Fruit fly (Drosophila melanogaster) whole organism, larva: ENCODE measurements around the gene CG45060.

Source experiments
- noc ChIP-seq: fragments of 200-800 bp; sonication (Bioruptor generic); optimal IDR thresholded peaks from 3 replicates; lab custom pipeline; 2019; ENCODE audit warnings: missing biosample characterization, mild to moderate bottlenecking, missing genetic modification characterization, moderate library complexity

Gene CG45060

DNA sequence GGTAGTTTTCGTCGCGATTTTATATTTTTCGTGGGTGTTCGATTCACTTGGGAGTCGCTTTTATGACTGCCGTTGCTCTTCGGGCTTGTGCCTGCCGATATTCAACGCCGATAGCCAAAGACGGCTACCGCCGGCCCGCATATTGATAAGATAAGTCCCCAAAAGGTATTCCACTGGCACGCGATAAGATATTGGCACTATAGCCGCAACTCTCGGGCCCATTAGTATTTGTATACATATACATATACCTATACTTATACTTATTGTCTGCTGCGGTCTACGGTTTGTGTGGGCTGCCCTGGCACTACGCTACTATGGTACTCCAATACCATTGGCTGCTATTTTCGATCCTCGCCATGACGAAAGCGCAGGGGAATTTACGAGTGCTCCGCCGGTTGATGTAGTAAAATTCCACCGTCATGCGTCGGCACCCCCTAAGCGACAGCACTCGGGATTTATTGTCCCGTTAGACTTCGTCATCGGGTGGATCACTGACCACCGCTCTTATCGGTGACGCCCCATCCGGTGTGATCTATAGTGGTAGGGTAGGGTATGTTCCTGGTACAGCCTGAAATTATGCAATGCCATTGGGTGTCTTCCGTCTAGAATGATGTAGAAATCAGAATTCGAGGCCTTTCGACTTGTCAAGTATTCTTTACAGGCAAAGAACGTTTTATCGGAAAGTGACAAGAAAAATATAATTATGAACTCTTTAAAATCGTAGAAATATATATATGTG is at the start of gene CG45060:
Gene CG45060 (minus strand): TSS at position 59 of the 739 bp plus-strand sequence.
- peak; percentile 21 for TF ChIP-seq noc (tag; lab: Kevin White, UChicago)

DNA sequence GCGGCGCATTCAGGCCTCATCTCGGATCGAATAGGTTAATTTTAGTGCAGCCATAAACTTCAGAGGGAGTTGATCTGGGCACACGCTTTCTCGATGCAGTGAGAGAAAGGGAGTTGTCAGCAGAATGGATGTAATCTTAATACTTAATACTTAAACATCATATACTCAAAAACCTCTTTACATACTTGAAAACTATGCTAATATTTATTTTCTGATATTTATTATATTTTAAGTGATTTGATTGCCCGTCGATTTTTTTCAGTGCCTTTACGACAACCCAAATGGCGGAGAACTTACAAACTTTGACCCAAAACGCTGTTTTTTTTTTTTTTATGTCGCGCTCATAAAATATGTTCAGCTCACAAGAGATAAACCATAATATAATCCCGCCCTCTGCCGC is 43.4 kb upstream of the CG45060 start:
- TF ChIP-seq noc (tag; lab: Kevin White, UChicago) = no peak

DNA sequence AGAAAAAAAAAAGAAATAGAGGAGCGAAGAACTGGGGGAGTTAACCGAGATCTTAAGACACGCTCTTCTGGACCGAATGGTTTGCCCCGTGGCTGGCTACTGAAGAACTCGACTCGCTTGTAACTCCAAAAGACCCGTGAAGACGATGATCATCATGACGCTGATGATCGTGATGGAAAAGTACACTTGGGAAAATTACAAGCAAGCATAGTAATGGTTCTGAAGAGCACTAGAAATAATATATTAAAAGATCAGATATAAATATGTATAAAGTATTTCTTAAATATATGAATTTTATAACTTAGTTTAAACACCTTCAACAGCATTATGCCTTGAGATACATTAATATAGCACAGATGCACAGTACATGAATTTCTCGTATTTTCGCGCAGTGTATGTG is 42.7 kb upstream of the CG45060 start, which contains the start of gene CG1986:
Gene CG1986 (minus strand): TSS at position 101 of the 400 bp plus-strand sequence.
- TF ChIP-seq noc (tag; lab: Kevin White, UChicago) = no peak

DNA sequence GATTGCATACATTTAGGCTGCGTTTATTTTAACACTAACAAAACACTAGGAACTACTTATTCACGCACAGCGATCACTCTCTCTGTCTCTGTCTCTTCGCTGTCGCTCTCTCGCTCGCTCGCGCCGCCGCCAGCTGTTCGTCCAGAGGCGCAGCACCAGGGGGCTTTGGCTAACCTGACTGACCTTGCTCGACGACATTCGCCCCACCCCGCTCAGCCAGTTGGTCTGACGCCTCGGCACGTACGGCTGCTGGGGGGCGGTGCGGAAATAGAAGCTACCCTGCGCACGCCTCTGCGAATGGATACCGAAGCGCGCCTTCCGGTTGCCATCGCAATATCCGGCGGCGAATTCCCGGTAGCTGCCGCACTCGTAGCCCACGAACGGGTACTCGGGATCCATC is 41.0 kb upstream of the CG45060 start:
- no peak for TF ChIP-seq noc (tag; lab: Kevin White, UChicago)

DNA sequence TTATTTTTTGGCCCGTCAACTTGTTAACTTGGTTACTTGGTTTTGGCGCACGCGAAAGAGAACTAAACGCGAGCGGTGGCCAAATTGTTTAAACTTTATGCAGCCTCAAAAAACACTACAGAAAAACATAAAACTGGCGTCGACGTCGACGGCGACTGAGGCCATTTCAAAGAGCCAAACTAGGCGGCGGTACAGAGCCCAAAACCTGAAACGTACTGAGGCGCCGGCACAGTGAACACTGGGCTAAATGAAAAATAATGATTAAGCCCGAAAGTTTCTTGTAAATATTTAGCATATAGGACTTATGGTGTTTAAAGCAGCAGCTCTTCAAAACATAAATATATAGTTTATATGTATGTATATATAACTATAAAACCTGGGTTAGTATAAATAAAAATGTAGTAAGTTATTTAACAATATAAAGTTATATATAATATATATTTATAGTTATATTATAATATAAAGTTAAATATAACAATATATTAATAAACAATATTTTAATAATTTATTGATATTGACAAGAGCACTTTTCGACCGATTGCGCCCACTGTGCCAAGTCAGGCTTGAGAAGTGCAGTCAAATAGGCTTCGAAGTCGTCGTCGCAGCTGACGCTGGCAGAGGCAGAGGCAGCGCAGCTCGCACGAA is 31.3 kb upstream of the CG45060 start, which contains the start of gene CG15249:
Gene CG15249 (minus strand): TSS at position 51 of the 645 bp plus-strand sequence.
- no peak for TF ChIP-seq noc (tag; lab: Kevin White, UChicago)

DNA sequence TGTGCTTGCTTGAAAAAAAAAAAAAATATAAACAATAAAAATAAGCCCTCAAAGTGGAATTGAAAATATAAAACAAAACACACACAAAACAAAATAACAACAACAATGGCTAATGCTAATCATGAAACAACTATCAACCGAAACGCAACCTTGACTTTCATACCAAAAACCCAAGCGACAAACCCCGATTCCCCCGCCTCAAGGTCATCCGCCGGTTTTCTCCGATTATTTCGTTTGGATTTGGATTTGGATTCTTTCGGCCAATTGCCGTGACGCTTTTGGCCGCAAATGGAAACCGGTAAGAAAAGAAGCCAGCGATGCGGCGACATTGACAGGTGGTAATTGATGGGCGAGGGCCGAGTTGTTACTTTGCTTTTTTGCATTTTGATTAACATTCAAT is 29.2 kb upstream of the CG45060 start:
- no peak for TF ChIP-seq noc (tag; lab: Kevin White, UChicago)

DNA sequence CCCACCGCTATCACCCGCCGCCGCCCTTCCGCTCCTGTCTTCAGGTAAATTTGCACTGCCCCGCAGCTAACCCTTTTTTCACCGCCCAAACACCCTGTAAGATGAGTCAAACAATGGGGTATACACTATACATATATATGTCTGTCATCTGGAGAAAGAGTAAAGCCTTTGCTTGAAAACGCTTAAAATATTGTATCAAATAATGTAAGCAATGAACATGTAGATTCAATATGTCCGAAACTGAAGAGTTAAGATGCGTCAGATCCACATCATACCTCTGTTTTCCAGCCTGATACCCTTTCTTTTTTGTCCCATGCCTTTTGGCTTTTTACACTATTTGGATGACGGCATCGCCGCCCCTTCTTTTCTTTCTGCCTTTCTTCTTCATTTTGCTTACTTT is 24.5 kb upstream of the CG45060 start:
- TF ChIP-seq noc (tag; lab: Kevin White, UChicago) = no peak

DNA sequence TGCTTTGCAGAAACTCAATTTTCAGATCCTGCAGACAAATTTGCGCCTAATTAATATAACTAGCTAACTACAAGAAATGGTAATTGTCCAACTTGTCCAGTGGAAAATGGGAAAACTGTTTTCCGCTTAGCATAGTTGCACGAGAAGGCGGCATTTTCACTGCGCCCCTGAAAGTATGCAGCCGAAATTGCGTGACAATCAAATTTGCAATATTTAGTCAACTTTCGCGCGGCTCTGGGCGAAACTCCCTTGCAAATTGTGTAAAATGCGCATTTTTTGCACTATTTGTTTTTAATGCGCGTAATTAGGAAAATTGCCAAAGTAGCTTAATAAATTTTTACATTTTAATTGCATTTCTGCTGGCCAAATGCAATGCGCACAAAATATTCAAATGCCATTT is 21.3 kb upstream of the CG45060 start:
- no peak for TF ChIP-seq noc (tag; lab: Kevin White, UChicago)

DNA sequence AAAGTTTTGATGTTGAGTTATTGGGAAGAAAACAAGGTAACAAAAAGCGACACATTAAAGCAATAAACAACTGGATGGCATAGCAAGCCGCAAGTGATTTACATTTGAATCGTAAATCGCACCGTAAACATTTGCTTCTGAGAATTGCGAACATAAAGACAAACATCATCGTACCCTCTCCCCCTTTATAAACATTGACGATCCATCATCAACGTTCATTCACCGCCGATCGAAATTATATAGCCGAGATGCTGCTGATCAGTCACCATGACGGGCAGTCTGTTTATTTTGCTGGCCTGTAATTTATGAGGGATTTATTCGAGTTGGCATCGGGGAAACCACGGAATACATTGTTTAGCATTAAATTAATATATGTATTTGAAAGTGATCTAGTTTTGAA is 17.0 kb upstream of the CG45060 start:
- TF ChIP-seq noc (tag; lab: Kevin White, UChicago) = no peak

DNA sequence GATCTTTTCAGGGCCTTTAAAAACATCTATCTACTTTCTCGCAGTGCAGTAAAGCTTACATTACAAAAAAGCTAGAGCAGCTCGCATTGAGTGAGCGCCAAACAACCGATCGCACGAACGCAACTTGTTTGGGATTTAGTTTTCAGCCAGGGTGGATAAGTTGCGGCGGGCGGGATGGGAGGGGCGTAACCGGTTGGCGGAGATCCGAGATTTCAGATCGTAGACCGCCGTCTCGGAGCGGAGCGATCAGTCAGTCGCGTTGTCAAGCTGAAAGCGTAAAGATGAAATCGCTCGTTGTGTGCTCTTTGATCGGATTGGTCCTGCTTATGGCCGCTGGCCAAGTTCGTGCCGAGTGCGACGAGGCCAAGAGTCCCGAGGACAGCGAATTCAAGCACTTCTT is 15.9 kb upstream of the CG45060 start, which contains the start of gene CG9691:
Gene CG9691 (plus strand): TSS at position 222 of the 400 bp plus-strand sequence.
- TF ChIP-seq noc (tag; lab: Kevin White, UChicago) = no peak

DNA sequence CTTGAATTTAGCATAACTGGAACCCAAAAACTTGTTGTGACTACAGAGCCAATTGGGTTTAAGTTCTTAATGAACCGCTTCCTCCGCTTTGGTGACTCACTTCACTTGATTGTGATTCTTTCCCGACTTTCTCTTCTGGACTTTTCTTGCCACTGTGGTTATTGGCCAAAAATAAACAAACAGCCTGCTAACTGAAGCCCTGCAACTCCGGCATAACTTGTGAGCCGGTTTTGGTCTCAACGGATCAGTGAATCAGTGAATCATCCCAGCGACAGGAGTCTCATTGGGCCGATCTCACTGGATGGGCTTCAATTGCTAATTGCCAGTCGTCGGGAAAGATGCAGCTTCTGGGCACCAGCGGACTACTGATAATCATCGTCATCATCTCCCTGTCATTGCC is 14.5 kb upstream of the CG45060 start:
- TF ChIP-seq noc (tag; lab: Kevin White, UChicago) = no peak

DNA sequence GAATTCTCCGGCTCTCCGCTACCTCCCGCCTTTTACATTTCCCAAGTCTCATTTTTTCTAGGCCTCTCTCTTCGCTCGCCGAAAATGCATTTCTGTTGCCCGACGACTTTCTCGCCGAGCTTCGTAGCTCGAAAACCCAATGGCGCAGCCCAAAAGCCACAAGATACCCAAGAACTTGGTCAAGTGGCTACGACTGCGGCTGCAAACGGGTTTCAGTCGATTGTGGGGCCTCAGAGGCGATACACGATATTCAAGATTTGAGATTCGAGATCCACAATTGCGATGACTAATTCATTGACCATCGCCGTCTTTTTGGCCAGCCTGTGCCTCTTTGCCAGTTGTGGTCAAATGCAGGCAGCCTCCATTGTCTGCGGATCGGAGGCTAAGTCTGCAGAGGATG is 13.4 kb upstream of the CG45060 start, which contains the start of gene CG9689:
Gene CG9689 (plus strand): TSS at position 208 of the 400 bp plus-strand sequence.
- no peak for TF ChIP-seq noc (tag; lab: Kevin White, UChicago)

DNA sequence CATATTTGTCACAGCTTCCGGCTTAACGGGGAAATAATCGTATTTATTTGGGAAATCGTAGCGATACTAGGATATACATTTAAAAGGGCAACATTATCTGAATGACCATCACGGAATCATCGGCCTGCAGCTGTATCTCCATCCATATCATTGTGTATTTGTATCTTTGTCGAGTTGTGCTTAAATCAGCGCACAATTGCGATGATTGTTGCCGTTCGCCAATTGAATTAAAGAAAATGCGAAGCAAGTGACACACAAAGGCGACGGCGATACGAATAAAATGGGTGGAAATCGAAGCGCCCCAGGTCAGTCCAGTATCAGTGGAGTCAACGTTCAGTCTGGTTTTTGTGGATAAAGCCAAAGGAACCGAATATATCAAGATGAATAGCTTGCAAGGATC is 11.2 kb upstream of the CG45060 start, which contains the start of gene CG9686:
Gene CG9686 (plus strand): TSS at position 301 of the 400 bp plus-strand sequence.
- TF ChIP-seq noc (tag; lab: Kevin White, UChicago) = no peak

DNA sequence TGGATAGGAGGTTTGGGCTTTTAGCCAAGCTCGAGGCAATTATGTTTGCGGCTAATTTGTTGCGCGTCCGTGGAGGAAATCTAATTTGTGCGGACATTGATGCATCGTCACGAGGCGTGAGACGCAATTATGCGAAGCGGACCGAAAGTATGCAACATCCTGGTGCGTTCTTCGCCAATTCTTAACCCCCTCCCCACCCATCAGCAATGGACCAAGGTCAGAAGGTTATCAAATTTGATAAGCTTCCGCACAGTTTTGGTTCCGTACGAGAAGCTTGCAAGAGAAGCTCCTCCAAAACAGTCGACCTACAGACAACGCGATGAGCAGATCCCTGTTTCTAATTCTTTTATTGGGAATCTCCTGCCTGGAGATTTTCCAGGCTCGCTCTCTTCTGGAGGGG is 9.8 kb upstream of the CG45060 start, which contains the start of gene CG1468:
Gene CG1468 (plus strand): TSS at position 298 of the 400 bp plus-strand sequence.
- TF ChIP-seq noc (tag; lab: Kevin White, UChicago) = no peak

DNA sequence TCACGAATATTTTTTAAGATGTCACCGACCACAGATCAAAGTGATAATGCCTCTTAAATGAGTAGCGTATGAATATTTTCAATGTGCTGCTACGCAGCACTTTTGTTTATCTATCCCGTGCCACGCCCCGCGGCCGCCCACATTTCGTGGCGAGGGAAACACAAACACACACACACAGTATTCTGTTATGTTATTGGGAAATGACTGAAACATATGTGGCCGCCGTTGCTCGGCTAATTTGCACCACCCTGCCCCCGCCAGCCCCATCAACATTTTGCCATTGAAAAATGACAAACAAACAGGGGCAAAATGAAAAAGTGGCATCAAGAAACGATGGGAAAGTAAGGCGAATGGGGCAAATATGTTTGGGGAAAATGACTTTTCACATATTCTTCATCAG is 8.9 kb upstream of the CG45060 start:
- TF ChIP-seq noc (tag; lab: Kevin White, UChicago) = no peak
